In genomic region chrIV:325640-326039, ce11 we compare ENCODE assay signal across 4 worm cellular contexts.
TF ChIP-seq lines count a peak whose summit lies in the region.

No protein-coding gene starts in this region.

TF ChIP-seq in whole organism, L4 larva, 104 proteins besides CTCF, POLR2A, EP300 and RAD21:
- peak; percentile 97 for TF ChIP-seq set-16 (GFP tag; IDR thresholded peaks at IDR 0.05; lab: Robert Waterston, UW)
- TF ChIP-seq nhr-77 (tag; optimal IDR thresholded peaks at IDR 0.05; lab: Kevin White, UChicago): no peak
- TF ChIP-seq egl-43 (GFP tag; IDR thresholded peaks at IDR 0.05; lab: Robert Waterston, UW): 0 out of 2 replicates have a peak, but pooled peaks have one; percentile 38
- TF ChIP-seq mep-1 (tag; optimal IDR thresholded peaks at IDR 0.05; lab: Kevin White, UChicago): no peak
- no peak for TF ChIP-seq tra-1 (GFP tag; IDR thresholded peaks at IDR 0.05; lab: Robert Waterston, UW)
- TF ChIP-seq Y48G9A.11 (GFP tag; IDR thresholded peaks at IDR 0.05; lab: Robert Waterston, UW): 0 out of 2 replicates have a peak, but pooled peaks have one; percentile 32
- TF ChIP-seq Y5F2A.4 (GFP tag; optimal IDR thresholded peaks at IDR 0.05; lab: Kevin White, UChicago): peak; percentile 26
- TF ChIP-seq tag-97 (GFP tag; IDR thresholded peaks at IDR 0.05; lab: Robert Waterston, UW): no peak
- TF ChIP-seq daf-16 (GFP tag; optimal IDR thresholded peaks at IDR 0.05; lab: Kevin White, UChicago): no peak
- TF ChIP-seq daf-16 (tag; optimal IDR thresholded peaks at IDR 0.05; lab: Kevin White, UChicago): no peak

TF ChIP-seq in whole organism, late embryonic, 69 proteins besides CTCF, POLR2A, EP300 and RAD21:
- no peak for TF ChIP-seq K09A11.1 (tag; optimal IDR thresholded peaks at IDR 0.05; lab: Kevin White, UChicago; ENCODE audit: insufficient read depth)
- peak; percentile 42 for TF ChIP-seq hlh-6 (tag; optimal IDR thresholded peaks at IDR 0.05; lab: Kevin White, UChicago)
TF ChIP-seq in whole organism, late embryonic: peak in this region for 1.

TF ChIP-seq in whole organism, midembryonic, 9 proteins besides CTCF, POLR2A, EP300 and RAD21:
- TF ChIP-seq med-1 (GFP tag; optimal IDR thresholded peaks at IDR 0.05; lab: Kevin White, UChicago; ENCODE audit: insufficient read depth) (no peak), klf-2 (GFP tag; conservative IDR thresholded peaks at IDR 0.05; lab: Robert Waterston, UW) (0 out of 2 replicates have a peak, but pooled peaks have one; percentile 3)

TF ChIP-seq in whole organism, young adult, 124 proteins besides CTCF, POLR2A, EP300 and RAD21:
- TF ChIP-seq zfh-2 (GFP tag; conservative IDR thresholded peaks at IDR 0.05; lab: Robert Waterston, UW) (peak; percentile 94), pbrm-1 (GFP tag; IDR thresholded peaks at IDR 0.05; lab: Robert Waterston, UW) (no peak), lin-40 (tag; optimal IDR thresholded peaks at IDR 0.05; lab: Kevin White, UChicago) (no peak), snpc-1.3 (tag; optimal IDR thresholded peaks at IDR 0.05; lab: Kevin White, UChicago; ENCODE audit: insufficient read depth) (no peak), repo-1 (tag; optimal IDR thresholded peaks at IDR 0.05; lab: Kevin White, UChicago) (no peak), K11D2.4 (GFP tag; IDR thresholded peaks at IDR 0.05; lab: Robert Waterston, UW) (no peak), egrh-3 (GFP tag; IDR thresholded peaks at IDR 0.05; lab: Robert Waterston, UW) (peak; percentile 87), F39B2.1 (GFP tag; IDR thresholded peaks at IDR 0.05; lab: Robert Waterston, UW) (no peak)
